Fruit fly (Drosophila melanogaster) whole organism, pupa: ENCODE data around the gene CG13287.

Experiments
- CG12605 ChIP-seq: fragments of 200-800 bp; sonication (Bioruptor generic); IDR thresholded peaks from 2 replicates; pipeline ENCODE4 v1.3.6; 2022; ENCODE audit warnings: missing biosample characterization, missing genetic modification characterization
- CG13204 ChIP-seq: fragments of 200-800 bp; sonication (Bioruptor generic); optimal IDR thresholded peaks from 2 replicates; lab custom pipeline; 2018; ENCODE audit warnings: missing biosample characterization, mild to moderate bottlenecking, missing genetic modification characterization, moderate library complexity
- CG8159 ChIP-seq: fragments of 200-800 bp; sonication (Bioruptor generic); optimal IDR thresholded peaks from 3 replicates; lab custom pipeline; 2018; ENCODE audit warnings: missing biosample characterization, mild to moderate bottlenecking, missing genetic modification characterization, moderate library complexity
- CG8301 ChIP-seq: fragments of 200-800 bp; sonication (Bioruptor generic); optimal IDR thresholded peaks from 2 replicates; lab custom pipeline; 2018; ENCODE audit warnings: missing biosample characterization, mild to moderate bottlenecking, missing genetic modification characterization
- D1 ChIP-seq: fragments of 200-800 bp; sonication (Bioruptor generic); optimal IDR thresholded peaks from 2 replicates; lab custom pipeline; 2018; ENCODE audit warnings: missing biosample characterization, mild to moderate bottlenecking, missing genetic modification characterization, moderate library complexity
- Ets98B ChIP-seq: fragments of 200-800 bp; sonication (Bioruptor generic); IDR thresholded peaks from 2 replicates; pipeline ENCODE4 v1.3.6; 2022; ENCODE audit warnings: missing biosample characterization, missing genetic modification characterization
- Pif1A ChIP-seq: fragments of 200-800 bp; sonication (Bioruptor generic); optimal IDR thresholded peaks from 3 replicates; lab custom pipeline; 2016; ENCODE audit warnings: missing biosample characterization, missing genetic modification characterization
- Pif1B ChIP-seq: fragments of 200-800 bp; sonication (Bioruptor generic); optimal IDR thresholded peaks from 3 replicates; lab custom pipeline; 2016; ENCODE audit warnings: missing biosample characterization, missing genetic modification characterization
- Snoo ChIP-seq: fragments of 200-800 bp; sonication (Bioruptor generic); optimal IDR thresholded peaks from 3 replicates; lab custom pipeline; 2017; ENCODE audit warnings: missing biosample characterization, mild to moderate bottlenecking, missing genetic modification characterization, inconsistent platforms
- gl ChIP-seq: fragments of 200-800 bp; sonication (Bioruptor generic); optimal IDR thresholded peaks from 2 replicates; lab custom pipeline; 2018; ENCODE audit warnings: missing biosample characterization, mild to moderate bottlenecking, missing genetic modification characterization

The CG13287 gene

DNA sequence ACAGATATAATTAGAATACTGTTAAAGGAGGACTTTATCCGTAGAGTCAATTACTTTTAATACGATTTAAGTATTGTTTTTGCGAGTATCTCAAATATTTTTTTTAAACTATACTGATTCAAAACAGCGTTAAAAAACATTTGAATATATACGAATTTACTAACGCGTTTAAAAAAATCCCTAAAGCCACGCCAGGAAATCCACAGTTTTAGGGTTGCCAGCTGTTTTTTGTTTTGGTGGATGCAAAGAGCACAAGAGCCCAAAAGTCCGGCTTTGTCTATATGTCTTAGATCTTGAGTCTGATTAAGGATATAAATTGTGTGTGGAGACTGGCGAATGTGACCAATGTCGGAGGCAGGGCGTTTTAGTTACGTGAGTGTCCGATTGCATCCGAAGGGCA is 45.4 kb downstream of the CG13287 start:
- TF ChIP-seq D1: no peak
- no peak for TF ChIP-seq gl (tag; lab: Kevin White, UChicago)
- no peak for TF ChIP-seq Pif1A (GFP tag; lab: Kevin White, UChicago)
- no peak for TF ChIP-seq CG8301
- no peak for TF ChIP-seq Ets98B (GFP tag; lab: Robert Waterston, UW)
- TF ChIP-seq Snoo (tag; lab: Kevin White, UChicago): no peak
- no peak for TF ChIP-seq Pif1B
- no peak for TF ChIP-seq CG12605
- TF ChIP-seq CG13204 (GFP tag; lab: Kevin White, UChicago): no peak

DNA sequence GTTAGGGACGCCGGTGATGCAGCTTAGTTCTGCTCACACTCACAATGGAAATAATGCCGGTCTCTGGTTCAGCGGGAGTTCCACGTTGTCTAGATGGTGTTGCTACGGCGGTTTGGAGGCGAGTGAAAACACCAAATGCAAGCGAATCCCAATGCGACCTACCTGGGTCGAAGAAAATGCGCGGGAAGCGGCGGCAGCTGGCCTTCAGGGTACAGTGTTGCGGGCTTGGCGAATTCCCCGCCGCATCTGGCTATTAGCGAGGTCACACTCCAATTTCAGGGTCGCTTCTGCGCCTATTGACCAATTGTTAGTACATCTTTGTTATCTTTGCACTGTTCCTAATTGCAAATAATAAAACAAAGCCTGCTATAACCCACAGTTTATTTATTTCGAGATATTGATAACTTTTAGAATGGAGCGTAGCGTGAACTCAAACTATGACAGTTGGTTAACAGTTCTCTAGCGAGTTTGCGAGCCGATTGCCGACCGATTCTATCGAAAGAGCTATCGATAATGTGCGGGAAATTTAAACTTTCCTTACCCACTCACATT is 50.3 kb downstream of the CG13287 start, which contains the start of gene Rcc1:
TSS of gene Rcc1 (minus strand) at position 411 of the 552 bp plus-strand sequence.
- peak; percentile 11 for TF ChIP-seq CG8159 (tag; lab: Kevin White, UChicago)
- no peak for TF ChIP-seq Ets98B (GFP tag; lab: Robert Waterston, UW)
